Fruit fly (Drosophila melanogaster): ENCODE measurements around the gene CG32409.

DNA sequence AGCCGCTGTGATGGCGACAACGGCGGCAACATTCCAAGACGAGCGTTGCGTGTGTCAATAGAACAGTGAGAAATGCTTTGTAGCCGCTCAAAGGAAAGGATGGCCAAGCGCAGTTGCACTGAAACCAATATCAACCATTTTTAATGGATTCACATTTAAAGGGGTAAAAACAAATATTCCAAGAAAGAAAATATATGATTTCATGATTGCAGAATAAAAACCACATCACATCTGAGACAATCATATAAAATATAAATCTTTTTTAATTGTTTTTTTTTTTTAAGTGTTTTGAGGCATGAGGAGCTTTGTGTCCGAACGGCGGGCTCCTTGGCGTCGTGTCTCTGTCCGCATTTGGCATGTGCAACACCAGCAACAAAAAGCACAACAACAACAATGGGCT lies 41.8 kb downstream of the CG32409 start:
- no peak for TF ChIP-seq CG5204 (GFP tag; optimal IDR thresholded peaks at IDR 0.05)
- TF ChIP-seq CG11617 (GFP tag; optimal IDR thresholded peaks at IDR 0.05), result no peak
- TF ChIP-seq kay (GFP tag; ENCODE audit: borderline replicate concordance), result no peak
- no peak for TF ChIP-seq cic (GFP tag; optimal IDR thresholded peaks at IDR 0.05)
- TF ChIP-seq Crg-1 (GFP tag; optimal IDR thresholded peaks at IDR 0.05), result no peak
- no peak for TF ChIP-seq Clk (GFP tag; optimal IDR thresholded peaks at IDR 0.05)
- no peak for TF ChIP-seq ovo (GFP tag; optimal IDR thresholded peaks at IDR 0.05)
- no peak for TF ChIP-seq CG7045 (GFP tag; optimal IDR thresholded peaks at IDR 0.05)
- TF ChIP-seq CG7101 (tag; optimal IDR thresholded peaks at IDR 0.05), result no peak
- TF ChIP-seq CG14711 (tag; optimal IDR thresholded peaks at IDR 0.05), result no peak
- no peak for TF ChIP-seq tj (GFP tag; optimal IDR thresholded peaks at IDR 0.05)

All from whole organism, adult.